Fruit fly (Drosophila melanogaster) whole organism, wandering third instar larva: ENCODE measurements around the gene CG32971.

Experiments
- CG32264 ChIP-seq: fragments of 200-800 bp; sonication (Bioruptor generic); optimal IDR thresholded peaks from 2 replicates; lab custom pipeline; 2016; ENCODE audit warnings: missing biosample characterization, missing genetic modification characterization
- CG9705 ChIP-seq: fragments of 200-800 bp; sonication (Bioruptor generic); optimal IDR thresholded peaks from 2 replicates; lab custom pipeline; 2018; ENCODE audit warnings: missing biosample characterization, mild to moderate bottlenecking, missing genetic modification characterization
- CrebA ChIP-seq: fragments of 200-800 bp; sonication (Bioruptor generic); optimal IDR thresholded peaks from 2 replicates; lab custom pipeline; 2016; ENCODE audit warnings: missing biosample characterization, mild to moderate bottlenecking, missing genetic modification characterization, borderline replicate concordance
- Dfd ChIP-seq: fragments of >200 bp; optimal IDR thresholded peaks from 2 replicates; lab custom pipeline; 2017; ENCODE audit warnings: missing biosample characterization, missing genetic modification characterization
- Dif ChIP-seq: fragments of 200-275, 200-300 bp; sonication (Bioruptor generic); optimal IDR thresholded peaks from 2 replicates; lab custom pipeline; 2018; ENCODE audit warnings: missing biosample characterization, missing genetic modification characterization; ENCODE audit not compliant: partially characterized antibody
- GATAd ChIP-seq: sonication (Bioruptor generic); optimal IDR thresholded peaks from 2 replicates; lab custom pipeline; 2016; ENCODE audit warnings: missing biosample characterization, missing genetic modification characterization
- HLH106 ChIP-seq: fragments of 200-800 bp; optimal IDR thresholded peaks from 3 replicates; lab custom pipeline; 2019; ENCODE audit warnings: missing biosample characterization, mild to moderate bottlenecking, missing genetic modification characterization, moderate library complexity
- Hnf4 ChIP-seq: fragments of 200-800 bp; sonication (Bioruptor generic); optimal IDR thresholded peaks from 2 replicates; lab custom pipeline; 2016; ENCODE audit warnings: missing biosample characterization, mild to moderate bottlenecking, missing genetic modification characterization
- Hr78 ChIP-seq: fragments of >200 bp; optimal IDR thresholded peaks from 2 replicates; lab custom pipeline; 2017; ENCODE audit warnings: missing biosample characterization, missing genetic modification characterization
- Hr83 ChIP-seq: fragments of 200-300 bp; sonication (Bioruptor generic); optimal IDR thresholded peaks from 2 replicates; lab custom pipeline; 2016; ENCODE audit warnings: missing biosample characterization, mild to moderate bottlenecking, missing genetic modification characterization, moderate library complexity; ENCODE audit not compliant: poor library complexity, severe bottlenecking
- Jra ChIP-seq: sonication (Bioruptor generic); optimal IDR thresholded peaks from 2 replicates; lab custom pipeline; 2016; ENCODE audit warnings: missing biosample characterization, missing genetic modification characterization
- Mio ChIP-seq: sonication (Bioruptor generic); optimal IDR thresholded peaks from 2 replicates; lab custom pipeline; 2016; ENCODE audit warnings: missing biosample characterization, missing genetic modification characterization
- Myc ChIP-seq: fragments of >200 bp; optimal IDR thresholded peaks from 2 replicates; lab custom pipeline; 2017
- N ChIP-seq: fragments of >200 bp; optimal IDR thresholded peaks from 2 replicates; lab custom pipeline; 2018; ENCODE audit warnings: missing biosample characterization, missing external identifiers, missing genetic modification characterization
- OdsH ChIP-seq: fragments of 200-800 bp; sonication (Bioruptor generic); optimal IDR thresholded peaks from 2 replicates; lab custom pipeline; 2016; ENCODE audit warnings: missing biosample characterization, mild to moderate bottlenecking, missing genetic modification characterization
- Rel ChIP-seq, 2 experiments: fragments of 200-800 bp; sonication (Bioruptor generic) in 1 of 2; optimal IDR thresholded peaks; 2 replicates in 1 of 2; 3 replicates in 1 of 2; lab custom pipeline; 2016 to 2019; ENCODE audit warnings: mild to moderate bottlenecking in 2 of 2, missing biosample characterization in 2 of 2, missing genetic modification characterization in 2 of 2, moderate library complexity in 1 of 2
- Sp1 ChIP-seq: fragments of 200-800 bp; sonication (Bioruptor generic); optimal IDR thresholded peaks from 3 replicates; lab custom pipeline; 2019; ENCODE audit warnings: missing biosample characterization, mild to moderate bottlenecking, missing genetic modification characterization, moderate library complexity
- Vsx2 ChIP-seq: fragments of 200-300, 225-300 bp; sonication (Bioruptor generic); optimal IDR thresholded peaks from 2 replicates; lab custom pipeline; 2018; ENCODE audit warnings: missing biosample characterization, missing genetic modification characterization; ENCODE audit not compliant: partially characterized antibody
- brk ChIP-seq: fragments of 200-800 bp; sonication (Bioruptor generic); optimal IDR thresholded peaks from 2 replicates; lab custom pipeline; 2016; ENCODE audit warnings: missing biosample characterization, mild to moderate bottlenecking, missing genetic modification characterization
- dl ChIP-seq, 2 experiments: fragments of 175-275, 200-275 bp in 1 of 2; fragments of 200-275 bp in 1 of 2; sonication (Bioruptor generic); optimal IDR thresholded peaks; lab custom pipeline; 2018; ENCODE audit warnings: mild to moderate bottlenecking in 2 of 2, missing biosample characterization in 2 of 2, missing genetic modification characterization in 2 of 2, moderate library complexity in 2 of 2; ENCODE audit not compliant: partially characterized antibody in 2 of 2, insufficient read depth in 1 of 2
- dmrt93B ChIP-seq: fragments of 200-800 bp; sonication (Bioruptor generic); optimal IDR thresholded peaks from 2 replicates; lab custom pipeline; 2018; ENCODE audit warnings: missing biosample characterization, mild to moderate bottlenecking, missing genetic modification characterization
- dsf ChIP-seq: sonication (Bioruptor generic); optimal IDR thresholded peaks from 2 replicates; lab custom pipeline; 2016; ENCODE audit warnings: missing biosample characterization, missing genetic modification characterization, borderline replicate concordance
- ey ChIP-seq: fragments of 200-800 bp; sonication (Bioruptor generic); optimal IDR thresholded peaks from 2 replicates; lab custom pipeline; 2016; ENCODE audit warnings: missing biosample characterization, missing genetic modification characterization
- foxo ChIP-seq, 2 experiments: fragments of 200-800 bp; sonication (Bioruptor generic); optimal IDR thresholded peaks; 2 replicates in 1 of 2; 3 replicates in 1 of 2; lab custom pipeline; 2016 to 2017; ENCODE audit warnings: missing biosample characterization in 2 of 2, missing genetic modification characterization in 2 of 2
- fru ChIP-seq: fragments of 200-800 bp; sonication (Bioruptor generic); optimal IDR thresholded peaks from 3 replicates; lab custom pipeline; 2016; ENCODE audit warnings: missing biosample characterization, mild to moderate bottlenecking, missing genetic modification characterization
- jim ChIP-seq: fragments of 175-275, 200-325 bp; sonication (Bioruptor generic); optimal IDR thresholded peaks from 2 replicates; lab custom pipeline; 2016; ENCODE audit warnings: missing biosample characterization, mild to moderate bottlenecking, missing genetic modification characterization
- pan ChIP-seq: fragments of >200 bp; optimal IDR thresholded peaks from 2 replicates; lab custom pipeline; 2017
- psq ChIP-seq: fragments of 200-800 bp; sonication (Bioruptor generic); optimal IDR thresholded peaks from 3 replicates; lab custom pipeline; 2017; ENCODE audit warnings: missing biosample characterization, mild to moderate bottlenecking, missing genetic modification characterization, moderate library complexity
- rgr ChIP-seq: fragments of 200-800 bp; sonication (Bioruptor generic); optimal IDR thresholded peaks from 3 replicates; lab custom pipeline; 2016; ENCODE audit warnings: missing biosample characterization, mild to moderate bottlenecking, missing genetic modification characterization
- sage ChIP-seq: fragments of 200-800 bp; sonication (Bioruptor generic); optimal IDR thresholded peaks from 2 replicates; lab custom pipeline; 2016; ENCODE audit warnings: missing biosample characterization, mild to moderate bottlenecking, missing genetic modification characterization
- usp ChIP-seq: fragments of >200 bp; optimal IDR thresholded peaks from 2 replicates; lab custom pipeline; 2017; ENCODE audit warnings: missing biosample characterization, missing genetic modification characterization
- woc ChIP-seq: sonication (Bioruptor generic); optimal IDR thresholded peaks from 2 replicates; lab custom pipeline; 2016; ENCODE audit warnings: missing biosample characterization, mild to moderate bottlenecking, missing genetic modification characterization

CG32971 gene

dm6 chr2L:14300718-14301361 lies 26.2 kb downstream of the CG32971 start:
- TF ChIP-seq Hnf4 (GFP tag; lab: Kevin White, UChicago) (no peak), GATAd (GFP tag; lab: Kevin White, UChicago) (no peak), Sp1 (GFP tag; lab: Kevin White, UChicago) (no peak), foxo (GFP tag; optimal IDR thresholded peaks at IDR 0.05; lab: Kevin White, UChicago) (no peak), Hr78 (GFP tag; lab: Kevin White, UChicago) (no peak), sage (GFP tag; lab: Kevin White, UChicago) (no peak), jim (no peak), ey (GFP tag; lab: Kevin White, UChicago) (no peak), psq (no peak), woc (GFP tag; lab: Kevin White, UChicago) (no peak), usp (GFP tag; lab: Kevin White, UChicago) (no peak), fru (no peak), dmrt93B (GFP tag; lab: Kevin White, UChicago) (no peak), rgr (GFP tag; lab: Kevin White, UChicago) (no peak), brk (GFP tag; lab: Kevin White, UChicago) (no peak)

- no peak for TF ChIP-seq sage (GFP tag; lab: Kevin White, UChicago)
- no peak for TF ChIP-seq GATAd (GFP tag; lab: Kevin White, UChicago)
- TF ChIP-seq ey (GFP tag; lab: Kevin White, UChicago): no peak
- TF ChIP-seq Mio: no peak
- TF ChIP-seq N: no peak
- no peak for TF ChIP-seq dsf (GFP tag; lab: Kevin White, UChicago)
- no peak for TF ChIP-seq jim
- no peak for TF ChIP-seq brk (GFP tag; lab: Kevin White, UChicago)
- no peak for TF ChIP-seq rgr (GFP tag; lab: Kevin White, UChicago)
- no peak for TF ChIP-seq Sp1 (GFP tag; lab: Kevin White, UChicago)
Observed at dm6 chr2L:14302478-14302877, 27.9 kb downstream of the CG32971 start.

- no peak for TF ChIP-seq Rel (GFP tag; optimal IDR thresholded peaks at IDR 0.05; lab: Kevin White, UChicago)
- TF ChIP-seq Rel (tag; optimal IDR thresholded peaks at IDR 0.05; lab: Kevin White, UChicago): no peak
- TF ChIP-seq brk (GFP tag; lab: Kevin White, UChicago): no peak
- no peak for TF ChIP-seq rgr (GFP tag; lab: Kevin White, UChicago)
- no peak for TF ChIP-seq OdsH (GFP tag; lab: Kevin White, UChicago)
- TF ChIP-seq Dfd (GFP tag; lab: Kevin White, UChicago): no peak
- TF ChIP-seq fru: no peak
- no peak for TF ChIP-seq dmrt93B (GFP tag; lab: Kevin White, UChicago)
- TF ChIP-seq HLH106: no peak
- TF ChIP-seq GATAd (GFP tag; lab: Kevin White, UChicago): no peak
- no peak for TF ChIP-seq Hr83 (GFP tag; lab: Kevin White, UChicago)
- no peak for TF ChIP-seq Jra (GFP tag; lab: Kevin White, UChicago)
Observed at dm6 chr2L:14307516-14307915, 32.9 kb downstream of the CG32971 start.

- no peak for TF ChIP-seq CrebA (GFP tag; lab: Kevin White, UChicago)
- TF ChIP-seq CG9705 (GFP tag; lab: Kevin White, UChicago): no peak
- no peak for TF ChIP-seq Sp1 (GFP tag; lab: Kevin White, UChicago)
Observed at dm6 chr2L:14308232-14308631, 33.6 kb downstream of the CG32971 start.

dm6 chr2L:14308661-14309060 lies 34.0 kb downstream of the CG32971 start:
- TF ChIP-seq Myc: no peak
- no peak for TF ChIP-seq pan (lab: Kevin White, UChicago)
- peak; percentile 70 for TF ChIP-seq Dfd (GFP tag; lab: Kevin White, UChicago)
- TF ChIP-seq, all 38 proteins: peak for 1

dm6 chr2L:14316704-14317103 lies 42.1 kb downstream of the CG32971 start:
- TF ChIP-seq Mio: no peak
- TF ChIP-seq ey (GFP tag; lab: Kevin White, UChicago): no peak
- TF ChIP-seq pan (lab: Kevin White, UChicago): no peak
- no peak for TF ChIP-seq Dfd (GFP tag; lab: Kevin White, UChicago)
- TF ChIP-seq dl (GFP tag; optimal IDR thresholded peaks at IDR 0.05; lab: Kevin White, UChicago; ENCODE audit: insufficient read depth in 1 of 2, partially characterized antibody in 2 of 2): no peak
- TF ChIP-seq Vsx2: no peak
- TF ChIP-seq CG32264 (GFP tag; lab: Kevin White, UChicago): no peak
- TF ChIP-seq Dif (GFP tag; lab: Kevin White, UChicago): no peak
- no peak for TF ChIP-seq GATAd (GFP tag; lab: Kevin White, UChicago)
- TF ChIP-seq, all 38 proteins: peak for 0
